Fruit fly (Drosophila melanogaster): ENCODE results near the gene CG12502.

CG12502 gene

DNA sequence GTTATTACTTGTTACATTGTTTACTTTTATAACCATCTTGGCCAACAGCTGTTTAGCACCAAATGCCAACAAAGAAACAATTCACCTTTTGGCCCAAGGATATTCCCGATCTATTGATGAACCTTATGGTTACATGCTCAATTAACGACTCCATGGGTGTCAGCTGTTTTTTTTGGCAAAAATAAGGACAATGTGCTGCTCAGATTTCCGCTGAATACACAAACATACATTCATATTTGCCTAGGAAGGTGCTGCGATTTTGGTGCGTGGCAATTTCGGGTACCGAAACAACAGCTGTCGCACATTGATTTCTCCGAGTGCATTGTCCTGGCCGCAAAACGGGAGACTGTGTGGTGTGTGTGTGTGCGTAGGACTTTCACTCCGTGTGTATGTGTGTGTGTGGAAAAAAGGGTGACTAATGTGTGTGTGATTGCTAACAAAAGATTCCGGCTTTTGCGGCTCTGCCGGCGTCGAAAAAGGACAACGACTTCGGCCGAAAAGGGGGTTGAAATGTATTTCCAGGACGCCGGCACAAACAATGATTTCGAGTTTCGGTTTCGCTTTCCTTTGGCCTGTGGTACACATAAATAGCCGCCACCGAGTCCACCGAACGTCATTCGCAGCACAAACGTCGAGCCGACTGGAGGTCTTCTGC lies 43.4 kb downstream of the CG12502 start, which contains the start of gene nerfin-1 (continued):
- no peak for TF ChIP-seq crc (GFP tag; optimal IDR thresholded peaks at IDR 0.05)
- peak; percentile 88 for TF ChIP-seq Kr (GFP tag; optimal IDR thresholded peaks at IDR 0.05)
- no peak for TF ChIP-seq Opbp (GFP tag; IDR thresholded peaks at IDR 0.05; ENCODE audit: partially characterized antibody)
- TF ChIP-seq ken (GFP tag; IDR thresholded peaks at IDR 0.05) = no peak
- peak in 1 of 2 experiments; percentile 68 for TF ChIP-seq tll (GFP tag; optimal IDR thresholded peaks at IDR 0.05)
- no peak for TF ChIP-seq stc (GFP tag; IDR thresholded peaks at IDR 0.05)
- no peak for TF ChIP-seq CG3163 (GFP tag; optimal IDR thresholded peaks at IDR 0.05)
- TF ChIP-seq YL-1 (GFP tag; optimal IDR thresholded peaks at IDR 0.05) = no peak
- no peak for TF ChIP-seq CG4707 (GFP tag; optimal IDR thresholded peaks at IDR 0.05)
- TF ChIP-seq CG15696 (tag; optimal IDR thresholded peaks at IDR 0.05) = no peak
- TF ChIP-seq CG3995 (GFP tag; optimal IDR thresholded peaks at IDR 0.05) = no peak
- no peak for TF ChIP-seq Ets97D (GFP tag; optimal IDR thresholded peaks at IDR 0.05)
- no peak for TF ChIP-seq H2.0 (GFP tag; IDR thresholded peaks at IDR 0.05)
- TF ChIP-seq Ada2b (GFP tag; IDR thresholded peaks at IDR 0.05) = no peak
- TF ChIP-seq tin (GFP tag; optimal IDR thresholded peaks at IDR 0.05) = peak; percentile 10
- no peak for TF ChIP-seq CG14860 (GFP tag; IDR thresholded peaks at IDR 0.05; ENCODE audit: partially characterized antibody)
- TF ChIP-seq CG4404 (GFP tag; IDR thresholded peaks at IDR 0.05) = no peak
- no peak for TF ChIP-seq CG17829 (tag; optimal IDR thresholded peaks at IDR 0.05)
- TF ChIP-seq Rfx (GFP tag; IDR thresholded peaks at IDR 0.05) = no peak
- TF ChIP-seq CG3407 (GFP tag; optimal IDR thresholded peaks at IDR 0.05) = no peak
- no peak for TF ChIP-seq nerfin-2 (GFP tag; IDR thresholded peaks at IDR 0.05; ENCODE audit: partially characterized antibody)
- TF ChIP-seq CG8765 (GFP tag; IDR thresholded peaks at IDR 0.05) = no peak
- TF ChIP-seq cato (GFP tag; optimal IDR thresholded peaks at IDR 0.05; ENCODE audit: borderline replicate concordance) = no peak
- no peak for TF ChIP-seq CG16779 (GFP tag; IDR thresholded peaks at IDR 0.05)
- no peak for TF ChIP-seq otp (GFP tag; IDR thresholded peaks at IDR 0.05)
- no peak for TF ChIP-seq CG17912 (GFP tag; optimal IDR thresholded peaks at IDR 0.05)
- no peak for TF ChIP-seq hb (GFP tag; IDR thresholded peaks at IDR 0.05; ENCODE audit: partially characterized antibody)
- TF ChIP-seq CG4617 (GFP tag; optimal IDR thresholded peaks at IDR 0.05; ENCODE audit: borderline replicate concordance) = no peak
- TF ChIP-seq nau (GFP tag; optimal IDR thresholded peaks at IDR 0.05) = no peak
- TF ChIP-seq CG14014 (GFP tag; IDR thresholded peaks at IDR 0.05) = no peak
- no peak for TF ChIP-seq Dref (GFP tag; IDR thresholded peaks at IDR 0.05)
- no peak for TF ChIP-seq B-H1 (GFP tag; IDR thresholded peaks at IDR 0.05)
- TF ChIP-seq kah (GFP tag; optimal IDR thresholded peaks at IDR 0.05) = no peak
- TF ChIP-seq Abd-B (GFP tag; optimal IDR thresholded peaks at IDR 0.05) = peak; percentile 1
- TF ChIP-seq CG34224 (GFP tag; IDR thresholded peaks at IDR 0.05; ENCODE audit: partially characterized antibody) = no peak
- peak; percentile 16 for TF ChIP-seq bcd (GFP tag; optimal IDR thresholded peaks at IDR 0.05)
- no peak for TF ChIP-seq ap (GFP tag; IDR thresholded peaks at IDR 0.05)
- no peak for TF ChIP-seq CG42726 (GFP tag; IDR thresholded peaks at IDR 0.05; ENCODE audit: partially characterized antibody)
- no peak for TF ChIP-seq CG9215 (GFP tag; IDR thresholded peaks at IDR 0.05)
- no peak for TF ChIP-seq jing (GFP tag; optimal IDR thresholded peaks at IDR 0.05)
- no peak for TF ChIP-seq CG31365 (tag; optimal IDR thresholded peaks at IDR 0.05)
- no peak for TF ChIP-seq tup (GFP tag; optimal IDR thresholded peaks at IDR 0.05)
- no peak for TF ChIP-seq Camta (GFP tag; optimal IDR thresholded peaks at IDR 0.05)
- TF ChIP-seq cg (GFP tag; optimal IDR thresholded peaks at IDR 0.05) = peak; percentile 61
- TF ChIP-seq CG2129 (GFP tag; IDR thresholded peaks at IDR 0.05; ENCODE audit: partially characterized antibody) = no peak
- 0 out of 3 replicates have a peak, but pooled peaks have one; percentile 31 for TF ChIP-seq H15 (GFP tag; IDR thresholded peaks at IDR 0.05)
- TF ChIP-seq lov (optimal IDR thresholded peaks at IDR 0.05) = no peak
- no peak for TF ChIP-seq lov (GFP tag; IDR thresholded peaks at IDR 0.05)
- no peak for TF ChIP-seq Gsc (GFP tag; IDR thresholded peaks at IDR 0.05)
- no peak for TF ChIP-seq CG14441 (GFP tag; IDR thresholded peaks at IDR 0.05)
